Worm (Caenorhabditis elegans): ENCODE measurements around the gene ZK1251.3.
A peak's percentile ranks its signal among the peaks of the same experiment; 100 is the strongest.

Gene ZK1251.3

DNA sequence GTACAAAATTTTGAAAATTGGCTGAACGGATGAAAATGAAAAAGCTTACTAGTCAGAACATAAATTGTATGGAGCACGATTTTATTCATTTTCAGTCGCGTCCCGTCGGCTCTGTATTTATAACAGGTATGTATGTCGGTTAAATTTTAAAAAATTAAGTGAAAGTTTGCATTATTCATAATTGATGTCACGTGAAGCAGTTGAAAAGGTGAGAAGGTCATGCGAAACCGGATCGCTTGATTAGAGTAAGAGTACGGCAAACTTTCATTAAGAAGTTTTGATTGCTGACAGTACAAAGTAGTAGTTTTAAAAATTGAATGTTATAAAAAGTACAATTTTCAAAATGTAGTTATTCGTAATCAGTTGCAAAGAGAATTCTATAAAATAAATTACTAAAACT lies 10.3 kb upstream of the ZK1251.3 start:
- TF ChIP-seq mdl-1 (tag; optimal IDR thresholded peaks at IDR 0.05) (no peak), egl-5 (tag; optimal IDR thresholded peaks at IDR 0.05) (no peak), nhr-25 (tag; optimal IDR thresholded peaks at IDR 0.05) (peak; percentile 25), ceh-9 (tag; optimal IDR thresholded peaks at IDR 0.05) (no peak), elt-1 (tag; optimal IDR thresholded peaks at IDR 0.05) (no peak)

- peak; percentile 72 for TF ChIP-seq elt-1 (tag; optimal IDR thresholded peaks at IDR 0.05)
- TF ChIP-seq elt-2 (tag; optimal IDR thresholded peaks at IDR 0.05), result peak; percentile 40
- TF ChIP-seq ama-1 (optimal IDR thresholded peaks at IDR 0.05), result peak; percentile 40
- no peak for TF ChIP-seq ceh-9 (tag; optimal IDR thresholded peaks at IDR 0.05)
- peak; percentile 75 for TF ChIP-seq pqm-1 (tag; optimal IDR thresholded peaks at IDR 0.05)
- peak; percentile 2 for TF ChIP-seq nfya-1 (tag; optimal IDR thresholded peaks at IDR 0.05; ENCODE audit: insufficient read depth)
These were observed 9.6 kb upstream of the ZK1251.3 start for ce11 chrIV:9673683-9674336.

DNA sequence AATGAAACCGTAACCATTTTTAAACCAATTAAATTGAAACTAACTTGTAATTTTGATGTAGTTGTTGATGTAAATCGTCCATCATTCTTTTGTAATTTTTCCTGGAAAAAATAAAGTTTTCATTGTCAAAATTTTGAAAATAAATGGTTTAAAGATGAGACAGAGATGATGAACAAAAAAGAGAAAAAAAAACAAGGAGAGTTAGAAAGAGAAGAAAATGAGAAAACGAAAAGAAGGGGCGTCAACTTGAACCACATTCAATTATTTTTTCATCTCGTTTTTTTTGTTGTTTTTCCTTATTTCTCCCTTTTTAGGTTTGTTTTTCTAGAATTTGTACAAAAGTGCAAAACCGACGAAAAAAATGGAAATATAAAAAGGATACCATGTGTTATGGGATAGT lies 7.9 kb upstream of the ZK1251.3 start, which contains the start of gene nhr-34:
Gene nhr-34, minus strand, starts transcription at position 101 of the 400 bp plus-strand sequence.
- TF ChIP-seq lsy-12 (tag; optimal IDR thresholded peaks at IDR 0.05) (no peak), egl-5 (tag; optimal IDR thresholded peaks at IDR 0.05) (no peak), nhr-28 (tag; optimal IDR thresholded peaks at IDR 0.05) (no peak), mml-1 (tag; optimal IDR thresholded peaks at IDR 0.05) (no peak), eor-1 (tag; optimal IDR thresholded peaks at IDR 0.05) (no peak), tbx-2 (tag; optimal IDR thresholded peaks at IDR 0.05) (no peak), mdl-1 (tag; optimal IDR thresholded peaks at IDR 0.05) (no peak), nhr-23 (tag; optimal IDR thresholded peaks at IDR 0.05) (no peak), nhr-11 (tag; optimal IDR thresholded peaks at IDR 0.05) (no peak), ceh-9 (tag; optimal IDR thresholded peaks at IDR 0.05) (no peak), zag-1 (tag; optimal IDR thresholded peaks at IDR 0.05) (no peak), egl-27 (tag; optimal IDR thresholded peaks at IDR 0.05) (no peak), fkh-2 (tag; optimal IDR thresholded peaks at IDR 0.05) (no peak), ZK546.5 (tag; optimal IDR thresholded peaks at IDR 0.05) (no peak), ceh-82 (tag; optimal IDR thresholded peaks at IDR 0.05) (no peak)

- TF ChIP-seq hmg-11 (tag; optimal IDR thresholded peaks at IDR 0.05) (no peak), elt-2 (tag; optimal IDR thresholded peaks at IDR 0.05) (peak; percentile 94), pha-4 (tag; optimal IDR thresholded peaks at IDR 0.05) (peak; percentile 54), nhr-28 (tag; optimal IDR thresholded peaks at IDR 0.05) (no peak), fkh-10 (GFP tag; optimal IDR thresholded peaks at IDR 0.05) (no peak), mdl-1 (tag; optimal IDR thresholded peaks at IDR 0.05) (no peak), elt-1 (tag; optimal IDR thresholded peaks at IDR 0.05) (no peak), fos-1 (tag; optimal IDR thresholded peaks at IDR 0.05) (no peak), pqm-1 (tag; optimal IDR thresholded peaks at IDR 0.05) (peak; percentile 96), nhr-77 (tag; optimal IDR thresholded peaks at IDR 0.05) (no peak)
These were observed 6.9 kb upstream of the ZK1251.3 start for ce11 chrIV:9676535-9676934.

DNA sequence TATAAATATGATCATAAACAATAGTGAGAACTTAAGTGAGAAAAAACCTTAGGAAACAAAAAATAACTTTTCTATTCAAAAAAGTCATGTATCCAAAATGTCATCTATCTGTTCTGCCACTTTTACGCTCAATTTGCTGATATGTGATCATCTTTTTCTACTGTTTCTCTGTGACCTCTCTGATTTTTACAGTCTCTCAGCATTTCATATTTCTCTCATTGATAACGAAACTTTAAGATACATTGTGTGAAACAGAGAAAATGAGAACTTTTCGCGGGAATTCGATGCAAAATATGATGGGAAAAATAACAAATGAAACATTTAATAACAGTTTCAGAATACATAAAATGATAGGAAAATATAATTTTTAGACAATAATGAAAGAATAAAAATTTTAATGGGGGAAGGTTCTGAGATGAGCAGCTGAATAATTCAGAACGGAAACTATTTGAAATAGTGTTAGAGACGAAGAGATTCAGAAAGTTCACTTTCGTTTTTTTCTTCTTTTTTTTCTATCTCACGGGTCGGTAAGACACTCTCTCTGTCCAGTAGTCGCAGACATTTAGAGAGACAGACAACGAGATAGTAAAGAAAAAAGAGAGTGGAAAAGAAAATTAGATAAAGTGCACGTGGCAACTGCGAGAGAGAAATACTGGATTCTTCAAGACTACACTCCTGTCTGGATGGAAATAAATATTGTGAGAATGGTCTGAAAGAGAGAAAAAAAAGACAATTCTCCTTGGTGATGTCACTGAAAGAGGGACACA lies 6.0 kb upstream of the ZK1251.3 start:
- TF ChIP-seq eor-1 (tag; optimal IDR thresholded peaks at IDR 0.05) (no peak), fkh-2 (tag; optimal IDR thresholded peaks at IDR 0.05) (no peak), nhr-12 (tag; optimal IDR thresholded peaks at IDR 0.05) (no peak), ZK546.5 (tag; optimal IDR thresholded peaks at IDR 0.05) (no peak), zag-1 (tag; optimal IDR thresholded peaks at IDR 0.05) (no peak), lin-39 (tag; optimal IDR thresholded peaks at IDR 0.05) (no peak), nhr-23 (tag; optimal IDR thresholded peaks at IDR 0.05) (peak; percentile 79), elt-2 (tag; optimal IDR thresholded peaks at IDR 0.05) (peak; percentile 70), mml-1 (tag; optimal IDR thresholded peaks at IDR 0.05) (no peak), mdl-1 (tag; optimal IDR thresholded peaks at IDR 0.05) (peak; percentile 96), nhr-25 (tag; optimal IDR thresholded peaks at IDR 0.05) (peak; percentile 32), ceh-16 (tag; optimal IDR thresholded peaks at IDR 0.05) (no peak), tbx-2 (tag; optimal IDR thresholded peaks at IDR 0.05) (peak; percentile 33), nhr-67 (tag; optimal IDR thresholded peaks at IDR 0.05) (no peak), R02D3.7 (tag; optimal IDR thresholded peaks at IDR 0.05) (no peak), nhr-11 (tag; optimal IDR thresholded peaks at IDR 0.05) (no peak), unc-62 (GFP tag; optimal IDR thresholded peaks at IDR 0.05) (no peak), pha-4 (tag; optimal IDR thresholded peaks at IDR 0.05) (peak; percentile 83), lin-15B (tag; optimal IDR thresholded peaks at IDR 0.05) (peak; percentile 7), elt-3 (tag; optimal IDR thresholded peaks at IDR 0.05) (peak in 1 of 3 experiments; percentile 70), elt-1 (tag; optimal IDR thresholded peaks at IDR 0.05) (no peak), nfya-1 (tag; optimal IDR thresholded peaks at IDR 0.05; ENCODE audit: insufficient read depth) (peak; percentile 85), nhr-43 (tag; optimal IDR thresholded peaks at IDR 0.05; ENCODE audit: poor library complexity, severe bottlenecking) (peak; percentile 81), lsy-12 (tag; optimal IDR thresholded peaks at IDR 0.05) (no peak), jun-1 (tag; optimal IDR thresholded peaks at IDR 0.05) (peak; percentile 32), nhr-77 (tag; optimal IDR thresholded peaks at IDR 0.05) (no peak), egl-5 (tag; optimal IDR thresholded peaks at IDR 0.05) (no peak), unc-39 (tag; optimal IDR thresholded peaks at IDR 0.05) (no peak), egl-27 (tag; optimal IDR thresholded peaks at IDR 0.05) (no peak), sea-2 (GFP tag; optimal IDR thresholded peaks at IDR 0.05) (no peak), ceh-28 (tag; optimal IDR thresholded peaks at IDR 0.05) (peak; percentile 48)

Measured in whole organism, L3 larva.